Fruit fly (Drosophila melanogaster) whole organism, prepupa: ENCODE results near the gene Jon65Aii.

Experiments
- CG10631 ChIP-seq: fragments of 200-800 bp; sonication (Bioruptor generic); optimal IDR thresholded peaks from 2 replicates; lab custom pipeline; 2016; ENCODE audit warnings: missing biosample characterization, missing genetic modification characterization
- CG34406 ChIP-seq: fragments of 200-800 bp; sonication (Bioruptor generic); optimal IDR thresholded peaks from 3 replicates; lab custom pipeline; 2016; ENCODE audit warnings: missing biosample characterization, missing genetic modification characterization
- CG4318 ChIP-seq: fragments of 200-800 bp; sonication (Bioruptor generic); optimal IDR thresholded peaks from 3 replicates; lab custom pipeline; 2017; ENCODE audit warnings: missing biosample characterization, mild to moderate bottlenecking, missing genetic modification characterization
- CG6792 ChIP-seq: fragments of 200-800 bp; sonication (Bioruptor generic); optimal IDR thresholded peaks from 3 replicates; lab custom pipeline; 2016; ENCODE audit warnings: missing biosample characterization, missing genetic modification characterization
- CG7368 ChIP-seq: fragments of 200-800 bp; sonication (Bioruptor generic); optimal IDR thresholded peaks from 3 replicates; lab custom pipeline; 2016; ENCODE audit warnings: missing biosample characterization, missing genetic modification characterization
- Eip78C ChIP-seq: fragments of 200-800 bp; sonication (Bioruptor generic); peaks from one replicate; lab custom pipeline; 2016; ENCODE audit warnings: missing biosample characterization, missing genetic modification characterization
- Lpt ChIP-seq: fragments of 200-800 bp; sonication (Bioruptor generic); optimal IDR thresholded peaks from 3 replicates; lab custom pipeline; 2016; ENCODE audit warnings: missing biosample characterization, missing genetic modification characterization
- lz ChIP-seq: fragments of 200-800 bp; sonication (Bioruptor generic); optimal IDR thresholded peaks from 3 replicates; lab custom pipeline; 2016; ENCODE audit warnings: missing biosample characterization, missing genetic modification characterization
- topi ChIP-seq: fragments of 200-800 bp; sonication (Bioruptor generic); optimal IDR thresholded peaks from 3 replicates; lab custom pipeline; 2016; ENCODE audit warnings: missing biosample characterization, missing genetic modification characterization
- vri ChIP-seq: fragments of 200-800 bp; sonication (Bioruptor generic); optimal IDR thresholded peaks from 3 replicates; lab custom pipeline; 2016; ENCODE audit warnings: missing biosample characterization, mild to moderate bottlenecking, missing genetic modification characterization

The Jon65Aii gene

dm6 chr3L:6094697-6095096, 42.6 kb downstream of the Jon65Aii start, which contains the start of the genes CG10467 and loj (continued):
- peak; percentile 92 for TF ChIP-seq CG4318 (GFP tag; lab: Kevin White, UChicago)
- TF ChIP-seq Eip78C (GFP tag; lab: Kevin White, UChicago): peak; percentile 94
- peak; percentile 96 for TF ChIP-seq CG10631 (GFP tag; lab: Kevin White, UChicago)
- peak; percentile 82 for TF ChIP-seq Lpt
- TF ChIP-seq lz (GFP tag; lab: Kevin White, UChicago): peak; percentile 82
- peak; percentile 68 for TF ChIP-seq vri (GFP tag; lab: Kevin White, UChicago)
- peak; percentile 83 for TF ChIP-seq CG6792 (GFP tag; lab: Kevin White, UChicago)
- TF ChIP-seq CG34406 (GFP tag; lab: Kevin White, UChicago): peak; percentile 90
- TF ChIP-seq, all 60 proteins: peak for 56

- peak; percentile 53 for TF ChIP-seq CG7368
- no peak for TF ChIP-seq topi (GFP tag; lab: Kevin White, UChicago)
Observed at dm6 chr3L:6097270-6097669, 45.1 kb downstream of the Jon65Aii start, which contains the start of gene Ets65A. Ets65A (plus strand) TSS chr3L:6097617.
